Worm (Caenorhabditis elegans) whole organism, L2 larva: ENCODE data around the gene clx-1.

Source experiments
- C34F6.9 ChIP-seq: fragments of 150-350 bp; optimal IDR thresholded peaks from 2 replicates; lab custom pipeline; 2014; ENCODE audit warnings: missing biosample characterization, missing genetic modification characterization
- F13H6.1 ChIP-seq: sonication (generic microtip); optimal IDR thresholded peaks from 2 replicates; lab custom pipeline; 2016; ENCODE audit warnings: missing genetic modification characterization, missing compliant biosample characterization
- R02D3.7 ChIP-seq: fragments of 150-350 bp; optimal IDR thresholded peaks from 2 replicates; lab custom pipeline; 2014; ENCODE audit warnings: missing biosample characterization, missing genetic modification characterization
- Y55F3AM.14 ChIP-seq: fragments of 200-800 bp; sonication (Bioruptor generic); optimal IDR thresholded peaks from 2 replicates; lab custom pipeline; 2018; ENCODE audit warnings: mild to moderate bottlenecking, missing genetic modification characterization, missing compliant biosample characterization
- ZK546.5 ChIP-seq: sonication (generic microtip); optimal IDR thresholded peaks from 2 replicates; lab custom pipeline; 2017; ENCODE audit warnings: missing biosample characterization, missing genetic modification characterization
- aly-2 ChIP-seq: fragments of 150-350 bp; optimal IDR thresholded peaks from 2 replicates; lab custom pipeline; 2014; ENCODE audit warnings: missing biosample characterization, missing genetic modification characterization
- ama-1 ChIP-seq: fragments of 150-350 bp; optimal IDR thresholded peaks from 2 replicates; lab custom pipeline; 2018; ENCODE audit warnings: inconsistent platforms
- crh-2 ChIP-seq: sonication (generic microtip); optimal IDR thresholded peaks from 2 replicates; lab custom pipeline; 2017; ENCODE audit warnings: missing biosample characterization, missing genetic modification characterization
- dmd-4 ChIP-seq: sonication (generic microtip); optimal IDR thresholded peaks from 2 replicates; lab custom pipeline; 2017; ENCODE audit warnings: missing biosample characterization, missing genetic modification characterization
- egl-27 ChIP-seq: sonication (generic microtip); optimal IDR thresholded peaks from 3 replicates; lab custom pipeline; 2017; ENCODE audit warnings: missing biosample characterization, missing genetic modification reagents, missing genetic modification characterization
- elt-1 ChIP-seq: fragments of 150-350 bp; optimal IDR thresholded peaks from 2 replicates; lab custom pipeline; 2014; ENCODE audit warnings: missing biosample characterization, missing genetic modification characterization
- elt-3 ChIP-seq: sonication (generic microtip); optimal IDR thresholded peaks from 2 replicates; lab custom pipeline; 2017; ENCODE audit warnings: missing biosample characterization, missing genetic modification characterization
- fos-1 ChIP-seq: fragments of 150-350 bp; optimal IDR thresholded peaks from 2 replicates; lab custom pipeline; 2014; ENCODE audit warnings: missing biosample characterization, missing genetic modification characterization
- gmeb-1 ChIP-seq: fragments of 150-350 bp; optimal IDR thresholded peaks from 2 replicates; lab custom pipeline; 2014; ENCODE audit warnings: missing biosample characterization, missing genetic modification characterization
- lin-11 ChIP-seq: fragments of 150-350 bp; sonication (generic microtip); optimal IDR thresholded peaks from 2 replicates; lab custom pipeline; 2014; ENCODE audit warnings: missing biosample characterization, missing genetic modification characterization, inconsistent platforms, mixed read lengths
- lin-13 ChIP-seq: fragments of 150-350 bp; optimal IDR thresholded peaks from 2 replicates; lab custom pipeline; 2014; ENCODE audit warnings: missing biosample characterization, missing genetic modification reagents, missing genetic modification characterization
- lin-39 ChIP-seq: fragments of 150-350 bp; optimal IDR thresholded peaks from 2 replicates; lab custom pipeline; 2014; ENCODE audit warnings: missing biosample characterization, missing genetic modification reagents, missing genetic modification characterization
- lsy-2 ChIP-seq, 2 experiments: fragments of 150-350 bp in 1 of 2; sonication (generic microtip) in 1 of 2; optimal IDR thresholded peaks; 2 replicates each; lab custom pipeline; 2014 to 2017; ENCODE audit warnings: missing biosample characterization in 2 of 2, missing genetic modification characterization in 2 of 2
- mab-5 ChIP-seq: fragments of 150-350 bp; optimal IDR thresholded peaks from 2 replicates; lab custom pipeline; 2014; ENCODE audit warnings: missing biosample characterization, missing genetic modification characterization
- mbf-1 ChIP-seq: sonication (generic microtip); optimal IDR thresholded peaks from 2 replicates; lab custom pipeline; 2017; ENCODE audit warnings: missing biosample characterization, missing genetic modification characterization
- mdl-1 ChIP-seq, 2 experiments: fragments of 150-350 bp in 1 of 2; sonication (generic microtip) in 1 of 2; optimal IDR thresholded peaks; 2 replicates each; lab custom pipeline; 2017; ENCODE audit warnings: missing biosample characterization in 2 of 2, missing genetic modification characterization in 2 of 2
- nhr-10 ChIP-seq: sonication (generic microtip); optimal IDR thresholded peaks from 2 replicates; lab custom pipeline; 2017; ENCODE audit warnings: missing biosample characterization, missing genetic modification characterization
- nhr-11 ChIP-seq: fragments of 150-350 bp; optimal IDR thresholded peaks from 2 replicates; lab custom pipeline; 2014; ENCODE audit warnings: missing biosample characterization, missing genetic modification characterization
- nhr-129 ChIP-seq: fragments of 150-350 bp; optimal IDR thresholded peaks from 2 replicates; lab custom pipeline; 2014; ENCODE audit warnings: missing biosample characterization, missing genetic modification characterization
- nhr-23 ChIP-seq: fragments of 150-350 bp; optimal IDR thresholded peaks from 2 replicates; lab custom pipeline; 2014; ENCODE audit warnings: missing biosample characterization, missing genetic modification reagents, missing genetic modification characterization
- nhr-237 ChIP-seq: fragments of 150-350 bp; optimal IDR thresholded peaks from 2 replicates; lab custom pipeline; 2014; ENCODE audit warnings: missing biosample characterization, missing genetic modification characterization
- nhr-25 ChIP-seq: fragments of 150-350 bp; sonication (generic microtip); optimal IDR thresholded peaks from 3 replicates; lab custom pipeline; 2014; ENCODE audit warnings: missing biosample characterization, missing genetic modification characterization
- nhr-6 ChIP-seq: fragments of 150-350 bp; optimal IDR thresholded peaks from 2 replicates; lab custom pipeline; 2014; ENCODE audit warnings: missing biosample characterization, missing genetic modification characterization
- peb-1 ChIP-seq: fragments of 150-350 bp; optimal IDR thresholded peaks from 2 replicates; lab custom pipeline; 2014; ENCODE audit warnings: missing biosample characterization, missing genetic modification characterization
- sem-4 ChIP-seq: fragments of 150-350 bp; optimal IDR thresholded peaks from 2 replicates; lab custom pipeline; 2014; ENCODE audit warnings: missing biosample characterization, missing genetic modification reagents, missing genetic modification characterization
- sma-3 ChIP-seq: sonication (generic microtip); optimal IDR thresholded peaks from 2 replicates; lab custom pipeline; 2016; ENCODE audit warnings: missing genetic modification reagents, missing genetic modification characterization, missing compliant biosample characterization
- sma-9 ChIP-seq, 2 experiments: fragments of 150-350 bp in 1 of 2; sonication (generic microtip) in 1 of 2; optimal IDR thresholded peaks; 2 replicates each; lab custom pipeline; 2014 to 2016; ENCODE audit warnings: missing genetic modification characterization in 2 of 2, mild to moderate bottlenecking in 1 of 2, missing biosample characterization in 1 of 2, missing compliant biosample characterization in 1 of 2, missing genetic modification reagents in 1 of 2, moderate library complexity in 1 of 2
- snpc-4 ChIP-seq: fragments of 150-350 bp; optimal IDR thresholded peaks from 2 replicates; lab custom pipeline; 2014; ENCODE audit warnings: missing biosample characterization, missing genetic modification characterization
- unc-39 ChIP-seq: fragments of 150-350 bp; optimal IDR thresholded peaks from 2 replicates; lab custom pipeline; 2014; ENCODE audit warnings: missing biosample characterization, missing genetic modification characterization
- unc-55 ChIP-seq: fragments of 150-350 bp; sonication (generic microtip); optimal IDR thresholded peaks from 3 replicates; lab custom pipeline; 2014; ENCODE audit warnings: missing biosample characterization, missing genetic modification reagents, missing genetic modification characterization
- ztf-1 ChIP-seq: fragments of 200-800 bp; sonication (Bioruptor generic); conservative IDR thresholded peaks from 2 replicates; pipeline ENCODE4 v1.3.6; 2022; ENCODE audit warnings: missing genetic modification characterization, missing compliant biosample characterization
- ztf-11 ChIP-seq: sonication (generic microtip); optimal IDR thresholded peaks from 2 replicates; lab custom pipeline; 2017; ENCODE audit warnings: missing biosample characterization, missing genetic modification characterization
- ztf-4 ChIP-seq: fragments of 150-350 bp; optimal IDR thresholded peaks from 2 replicates; lab custom pipeline; 2014; ENCODE audit warnings: missing biosample characterization, missing genetic modification characterization

The clx-1 gene

ce11 chrIV:7709701-7710100 lies 24.7 kb upstream of the clx-1 start, which contains the start of the genes mrpl-1, emc-6 and mrps-24 (continued):
- TF ChIP-seq egl-27 (tag; lab: Kevin White, UChicago): no peak
- no peak for TF ChIP-seq unc-39 (tag; lab: Kevin White, UChicago)
- peak; percentile 13 for TF ChIP-seq nhr-129 (tag; lab: Kevin White, UChicago)
- TF ChIP-seq ZK546.5 (tag; lab: Kevin White, UChicago): no peak
- TF ChIP-seq lin-39 (tag; lab: Kevin White, UChicago): no peak
- peak; percentile 45 for TF ChIP-seq snpc-4 (tag; lab: Kevin White, UChicago)
- TF ChIP-seq lin-13: peak; percentile 58
- TF ChIP-seq fos-1 (tag; lab: Kevin White, UChicago): peak; percentile 51
- no peak for TF ChIP-seq nhr-11 (tag; lab: Kevin White, UChicago)
- TF ChIP-seq nhr-237: no peak
- TF ChIP-seq nhr-6 (tag; lab: Kevin White, UChicago): no peak
- TF ChIP-seq nhr-10 (tag; lab: Kevin White, UChicago): no peak
- TF ChIP-seq ama-1 (lab: Kevin White, UChicago): no peak
- no peak for TF ChIP-seq peb-1 (tag; lab: Kevin White, UChicago)
- no peak for TF ChIP-seq ztf-4 (tag; lab: Kevin White, UChicago)
- TF ChIP-seq sem-4 (tag; lab: Kevin White, UChicago): peak; percentile 91
- peak; percentile 43 for TF ChIP-seq sma-9 (GFP tag; optimal IDR thresholded peaks at IDR 0.05; lab: Kevin White, UChicago)
- TF ChIP-seq sma-9 (tag; optimal IDR thresholded peaks at IDR 0.05; lab: Kevin White, UChicago): no peak

DNA sequence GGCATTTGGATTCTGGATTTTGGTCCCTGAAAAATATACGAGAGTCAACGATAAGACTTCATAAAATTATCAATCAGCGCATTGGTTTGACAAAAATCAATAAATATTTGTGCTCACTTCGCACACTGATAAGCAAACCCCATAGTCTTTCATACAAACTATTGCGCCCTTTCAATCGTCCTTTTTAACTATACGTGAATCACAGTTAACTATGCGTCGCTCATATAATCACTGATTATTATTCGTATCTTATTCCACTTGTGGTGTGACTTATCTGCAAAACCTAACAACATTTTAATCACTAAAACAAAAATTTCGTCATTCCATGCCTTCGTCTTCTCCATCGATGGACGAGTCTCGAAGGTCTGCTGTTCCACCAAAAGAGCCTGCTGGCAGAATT lies 23.6 kb upstream of the clx-1 start, which contains the start of gene nhr-8:
nhr-8 (plus strand) TSS at position 160 of the 400 bp plus-strand sequence.
- no peak for TF ChIP-seq nhr-10 (tag; lab: Kevin White, UChicago)
- TF ChIP-seq lsy-2 (tag; optimal IDR thresholded peaks at IDR 0.05; lab: Kevin White, UChicago): no peak
- no peak for TF ChIP-seq elt-1 (tag; lab: Kevin White, UChicago)
- no peak for TF ChIP-seq lin-11 (tag; lab: Kevin White, UChicago)
- TF ChIP-seq nhr-129 (tag; lab: Kevin White, UChicago): peak; percentile 12
- no peak for TF ChIP-seq F13H6.1
- no peak for TF ChIP-seq snpc-4 (tag; lab: Kevin White, UChicago)
- TF ChIP-seq ztf-11 (tag; lab: Kevin White, UChicago): no peak
- no peak for TF ChIP-seq ztf-1 (GFP tag; lab: Robert Waterston, UW)
- TF ChIP-seq C34F6.9 (tag; lab: Kevin White, UChicago): no peak
- no peak for TF ChIP-seq elt-3 (tag; lab: Kevin White, UChicago)
- TF ChIP-seq fos-1 (tag; lab: Kevin White, UChicago): peak; percentile 99
- no peak for TF ChIP-seq unc-39 (tag; lab: Kevin White, UChicago)
- TF ChIP-seq crh-2 (tag; lab: Kevin White, UChicago): peak; percentile 49
- no peak for TF ChIP-seq nhr-23 (tag; lab: Kevin White, UChicago)
- no peak for TF ChIP-seq mdl-1 (tag; optimal IDR thresholded peaks at IDR 0.05; lab: Kevin White, UChicago)
- TF ChIP-seq R02D3.7: no peak
- peak; percentile 62 for TF ChIP-seq sma-9 (GFP tag; optimal IDR thresholded peaks at IDR 0.05; lab: Kevin White, UChicago)
- TF ChIP-seq sma-9 (tag; optimal IDR thresholded peaks at IDR 0.05; lab: Kevin White, UChicago): no peak
- no peak for TF ChIP-seq nhr-25 (tag; lab: Kevin White, UChicago)

ce11 chrIV:7712252-7712651 lies 22.2 kb upstream of the clx-1 start:
- no peak for TF ChIP-seq ZK546.5 (tag; lab: Kevin White, UChicago)
- no peak for TF ChIP-seq sma-3
- TF ChIP-seq ama-1 (lab: Kevin White, UChicago): no peak
- TF ChIP-seq aly-2 (tag; lab: Kevin White, UChicago): no peak
- TF ChIP-seq mdl-1 (tag; optimal IDR thresholded peaks at IDR 0.05; lab: Kevin White, UChicago): no peak
- no peak for TF ChIP-seq nhr-237

ce11 chrIV:7717916-7718315 lies 16.5 kb upstream of the clx-1 start, which contains the start of gene F33D4.6:
Gene F33D4.6, minus strand, starts transcription at chrIV:7718016.
- TF ChIP-seq fos-1 (tag; lab: Kevin White, UChicago) (no peak), unc-39 (tag; lab: Kevin White, UChicago) (no peak), mbf-1 (tag; lab: Kevin White, UChicago) (no peak), R02D3.7 (no peak), elt-1 (tag; lab: Kevin White, UChicago) (no peak), unc-55 (GFP tag; lab: Kevin White, UChicago) (no peak), dmd-4 (tag; lab: Kevin White, UChicago) (no peak), ztf-1 (GFP tag; lab: Robert Waterston, UW) (no peak), ZK546.5 (tag; lab: Kevin White, UChicago) (no peak), nhr-129 (tag; lab: Kevin White, UChicago) (no peak), nhr-10 (tag; lab: Kevin White, UChicago) (no peak), mab-5 (tag; lab: Kevin White, UChicago) (no peak), nhr-25 (tag; lab: Kevin White, UChicago) (no peak), nhr-6 (tag; lab: Kevin White, UChicago) (no peak), Y55F3AM.14 (GFP tag; lab: Kevin White, UChicago) (no peak), gmeb-1 (tag; lab: Kevin White, UChicago) (no peak)
